Worm (Caenorhabditis elegans): Measurements from ENCODE around the gene gei-15.

ce11 chrX:6799776-6800175 lies 23.3 kb downstream of the gei-15 start, which contains the start of gene M03A8.3:
- TF ChIP-seq dpl-1 (GFP tag; optimal IDR thresholded peaks at IDR 0.05) (no peak), nhr-19 (GFP tag; conservative IDR thresholded peaks at IDR 0.05) (no peak), nhr-76 (tag; optimal IDR thresholded peaks at IDR 0.05) (no peak), nhr-12 (tag; optimal IDR thresholded peaks at IDR 0.05) (no peak), mdl-1 (tag; optimal IDR thresholded peaks at IDR 0.05) (no peak), snpc-4 (tag; optimal IDR thresholded peaks at IDR 0.05) (no peak), elt-3 (tag; optimal IDR thresholded peaks at IDR 0.05) (no peak)
